Worm (Caenorhabditis elegans): ENCODE results near the gene C47A4.5.

DNA sequence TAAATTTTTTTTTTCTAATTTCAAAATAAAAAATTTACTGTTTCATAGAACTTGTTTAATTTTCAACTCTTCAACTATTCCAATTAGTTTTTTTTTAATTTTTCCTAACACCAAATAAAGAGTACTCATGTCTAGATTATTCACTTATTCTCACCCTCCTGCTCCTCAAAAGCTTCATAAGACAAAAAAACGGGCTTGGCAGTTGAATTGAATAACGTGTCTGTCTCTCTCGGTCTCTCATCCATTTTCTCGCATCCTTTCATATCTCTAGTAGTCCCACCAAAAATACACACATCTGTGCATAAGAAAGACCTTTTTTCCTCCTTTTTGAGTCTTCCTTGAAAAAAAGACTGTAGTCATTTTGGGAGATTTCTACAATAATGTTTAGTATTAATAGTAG lies 17.9 kb downstream of the C47A4.5 start:
- TF ChIP-seq lsy-2 (tag; optimal IDR thresholded peaks at IDR 0.05) (no peak), ztf-11 (tag; optimal IDR thresholded peaks at IDR 0.05) (no peak), elt-3 (tag; optimal IDR thresholded peaks at IDR 0.05) (no peak), hlh-1 (tag; optimal IDR thresholded peaks at IDR 0.05) (no peak), ceh-43 (GFP tag; optimal IDR thresholded peaks at IDR 0.05) (no peak), snpc-4 (tag; optimal IDR thresholded peaks at IDR 0.05) (no peak), unc-62 (GFP tag; optimal IDR thresholded peaks at IDR 0.05) (no peak)
